Worm (Caenorhabditis elegans): ENCODE data around the gene F33D4.6.
A peak's percentile ranks its signal among the peaks of the same experiment; 100 is the strongest.

F33D4.6 gene

ce11 chrIV:7728402-7728963 is 10.7 kb upstream of the F33D4.6 start, which contains the start of gene sucg-1:
Gene sucg-1 (plus strand): TSS chrIV:7728913.
- TF ChIP-seq him-1 (tag; optimal IDR thresholded peaks at IDR 0.05) (no peak), dao-5 (tag; optimal IDR thresholded peaks at IDR 0.05) (no peak), W03F9.2 (tag; optimal IDR thresholded peaks at IDR 0.05) (no peak)

- TF ChIP-seq dao-5 (tag; optimal IDR thresholded peaks at IDR 0.05): no peak
- no peak for TF ChIP-seq W03F9.2 (tag; optimal IDR thresholded peaks at IDR 0.05)
- TF ChIP-seq him-1 (tag; optimal IDR thresholded peaks at IDR 0.05): no peak
Measured at ce11 chrIV:7727258-7727657, 9.4 kb upstream of the F33D4.6 start.

DNA sequence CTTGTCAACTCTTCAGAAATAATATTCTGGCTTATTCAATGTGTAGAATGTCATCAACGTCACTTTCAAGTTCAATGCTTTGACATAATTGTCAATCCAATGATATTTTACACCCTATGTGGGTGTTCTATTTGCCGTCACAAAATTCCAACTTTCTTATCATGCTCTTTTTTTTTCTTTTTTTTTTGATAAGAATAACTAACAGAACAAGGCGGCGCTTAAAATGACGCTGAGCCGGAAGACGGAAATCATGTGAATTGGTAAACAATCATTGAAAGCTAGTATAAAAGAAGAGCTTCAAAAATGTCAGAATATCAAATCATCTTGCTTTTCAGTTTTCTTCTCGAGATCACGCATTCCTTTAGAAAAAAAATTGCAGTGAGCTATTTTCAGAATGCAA is 8.5 kb upstream of the F33D4.6 start, which contains the start of gene C50F7.5:
C50F7.5 (plus strand) TSS at position 395 of the 400 bp plus-strand sequence.
- TF ChIP-seq W03F9.2 (tag; optimal IDR thresholded peaks at IDR 0.05) (no peak), him-1 (tag; optimal IDR thresholded peaks at IDR 0.05) (no peak), dao-5 (tag; optimal IDR thresholded peaks at IDR 0.05) (no peak)

- TF ChIP-seq him-1 (tag; optimal IDR thresholded peaks at IDR 0.05): no peak
- TF ChIP-seq W03F9.2 (tag; optimal IDR thresholded peaks at IDR 0.05): no peak
- no peak for TF ChIP-seq dao-5 (tag; optimal IDR thresholded peaks at IDR 0.05)
Measured at ce11 chrIV:7724912-7725311, 7.1 kb upstream of the F33D4.6 start.

- no peak for TF ChIP-seq him-1 (tag; optimal IDR thresholded peaks at IDR 0.05)
- no peak for TF ChIP-seq W03F9.2 (tag; optimal IDR thresholded peaks at IDR 0.05)
- TF ChIP-seq dao-5 (tag; optimal IDR thresholded peaks at IDR 0.05): no peak
Measured at ce11 chrIV:7723555-7723954, 5.7 kb upstream of the F33D4.6 start.

ce11 chrIV:7722806-7723205 is 5.0 kb upstream of the F33D4.6 start, which contains the start of gene C50F7.6:
Gene C50F7.6 (minus strand): TSS chrIV:7723199.
- no peak for TF ChIP-seq dao-5 (tag; optimal IDR thresholded peaks at IDR 0.05)
- no peak for TF ChIP-seq W03F9.2 (tag; optimal IDR thresholded peaks at IDR 0.05)
- no peak for TF ChIP-seq him-1 (tag; optimal IDR thresholded peaks at IDR 0.05)

DNA sequence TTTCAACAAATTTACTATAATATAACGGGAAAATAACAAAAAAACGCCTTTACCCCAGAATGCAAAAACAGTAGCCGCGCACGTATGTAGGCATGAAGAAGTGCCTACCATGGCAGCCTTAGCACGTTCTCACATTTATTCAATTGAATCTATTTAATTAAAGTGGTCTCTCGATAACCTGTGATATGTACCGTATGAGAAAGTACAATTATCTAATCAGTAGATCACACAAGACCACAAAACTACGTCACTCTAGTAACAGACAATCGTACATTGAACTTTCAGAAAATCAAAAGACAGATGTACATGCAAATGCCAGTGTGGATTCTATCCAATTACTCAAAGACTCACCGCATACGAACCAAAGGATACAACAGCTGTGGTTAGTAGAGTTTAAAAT is 5.6 kb downstream of the F33D4.6 start:
- TF ChIP-seq dao-5 (tag; optimal IDR thresholded peaks at IDR 0.05) (no peak), him-1 (tag; optimal IDR thresholded peaks at IDR 0.05) (no peak), W03F9.2 (tag; optimal IDR thresholded peaks at IDR 0.05) (no peak)

ce11 chrIV:7710824-7711223 is 7.0 kb downstream of the F33D4.6 start, which contains the start of gene nhr-8:
Gene nhr-8 (plus strand): TSS chrIV:7710983.
- no peak for TF ChIP-seq dao-5 (tag; optimal IDR thresholded peaks at IDR 0.05)
- TF ChIP-seq him-1 (tag; optimal IDR thresholded peaks at IDR 0.05): no peak
- no peak for TF ChIP-seq W03F9.2 (tag; optimal IDR thresholded peaks at IDR 0.05)

ce11 chrIV:7709701-7710100 is 8.1 kb downstream of the F33D4.6 start, which contains the start of the genes mrpl-1, emc-6 and mrps-24:
Gene mrpl-1 (minus strand): TSS chrIV:7709701.
Gene emc-6 (minus strand): TSS chrIV:7709736.
Gene mrps-24 (plus strand): TSS chrIV:7710045.
- TF ChIP-seq him-1 (tag; optimal IDR thresholded peaks at IDR 0.05): no peak
- peak; percentile 92 for TF ChIP-seq W03F9.2 (tag; optimal IDR thresholded peaks at IDR 0.05)
- no peak for TF ChIP-seq dao-5 (tag; optimal IDR thresholded peaks at IDR 0.05)

DNA sequence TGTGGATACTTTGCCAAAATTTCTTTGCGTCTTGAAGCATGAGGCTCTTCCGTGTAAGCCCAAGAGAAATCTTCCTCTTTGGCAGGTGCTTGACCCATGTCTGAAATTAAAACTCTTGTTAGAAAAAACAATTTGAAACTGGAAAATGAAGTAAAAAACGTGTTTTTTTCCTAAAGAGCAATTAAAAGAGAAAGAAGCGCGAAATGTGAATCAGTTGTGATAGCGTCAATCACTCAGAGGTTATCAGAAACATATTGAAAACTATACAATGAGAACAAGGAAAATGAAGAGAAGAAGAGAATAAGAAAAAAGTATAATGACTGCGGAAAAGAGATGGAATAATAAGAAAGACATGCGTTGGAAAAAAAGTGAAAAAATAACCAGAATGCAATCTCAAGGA is 11.0 kb downstream of the F33D4.6 start, which contains the start of gene F33D4.4:
F33D4.4 (minus strand) TSS at position 101 of the 400 bp plus-strand sequence.
- TF ChIP-seq dao-5 (tag; optimal IDR thresholded peaks at IDR 0.05): no peak
- no peak for TF ChIP-seq him-1 (tag; optimal IDR thresholded peaks at IDR 0.05)
- TF ChIP-seq W03F9.2 (tag; optimal IDR thresholded peaks at IDR 0.05): no peak

DNA sequence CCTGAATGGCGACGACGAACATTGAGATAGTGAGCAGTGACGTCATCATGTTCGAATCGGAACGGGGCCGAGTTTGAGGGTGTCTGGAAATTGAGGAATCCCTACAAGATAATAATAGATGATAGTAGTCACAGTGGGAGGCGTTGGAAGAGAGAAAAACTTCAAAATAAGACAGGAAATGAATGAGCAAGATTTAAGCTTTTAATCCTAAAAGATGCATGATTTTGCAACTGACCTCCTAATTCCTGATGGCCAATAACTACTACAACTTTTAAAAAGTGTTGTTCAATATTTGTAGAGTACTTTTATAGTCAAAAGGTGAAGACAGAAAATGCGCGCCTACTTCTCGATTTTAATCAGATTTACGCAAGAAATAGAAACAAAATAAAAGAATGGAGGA is 19.5 kb downstream of the F33D4.6 start, which contains the start of gene flp-13:
flp-13 (minus strand) TSS at position 101 of the 400 bp plus-strand sequence.
- TF ChIP-seq him-1 (tag; optimal IDR thresholded peaks at IDR 0.05): no peak
- TF ChIP-seq W03F9.2 (tag; optimal IDR thresholded peaks at IDR 0.05): no peak
- no peak for TF ChIP-seq dao-5 (tag; optimal IDR thresholded peaks at IDR 0.05)

ce11 chrIV:7692451-7692850 is 25.4 kb downstream of the F33D4.6 start:
- TF ChIP-seq W03F9.2 (tag; optimal IDR thresholded peaks at IDR 0.05): no peak
- no peak for TF ChIP-seq him-1 (tag; optimal IDR thresholded peaks at IDR 0.05)
- TF ChIP-seq dao-5 (tag; optimal IDR thresholded peaks at IDR 0.05): no peak

ce11 chrIV:7689326-7689725 is 28.5 kb downstream of the F33D4.6 start:
- TF ChIP-seq dao-5 (tag; optimal IDR thresholded peaks at IDR 0.05) (no peak), him-1 (tag; optimal IDR thresholded peaks at IDR 0.05) (no peak), W03F9.2 (tag; optimal IDR thresholded peaks at IDR 0.05) (no peak)

- TF ChIP-seq him-1 (tag; optimal IDR thresholded peaks at IDR 0.05) (no peak), dao-5 (tag; optimal IDR thresholded peaks at IDR 0.05) (no peak), W03F9.2 (tag; optimal IDR thresholded peaks at IDR 0.05) (no peak)
Measured at ce11 chrIV:7679120-7679519, 38.7 kb downstream of the F33D4.6 start.

DNA sequence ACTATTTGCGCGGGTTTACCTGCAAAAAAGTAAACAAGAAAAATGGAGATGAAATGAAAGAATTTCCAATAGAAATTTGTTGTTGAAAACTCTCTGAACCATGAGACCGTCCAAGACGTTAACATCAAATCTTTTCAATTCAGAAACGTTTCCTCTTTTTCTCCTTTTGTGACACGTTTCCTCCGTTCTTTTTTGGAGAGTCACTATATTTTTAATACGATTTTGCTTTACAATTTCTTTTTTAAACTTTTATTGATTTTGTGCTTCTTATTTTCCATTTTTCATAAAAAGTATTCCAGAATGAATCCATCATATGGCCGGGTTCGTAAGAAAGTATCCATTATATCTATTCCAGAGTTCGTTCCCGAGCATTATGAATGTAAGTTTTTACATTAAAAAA is 42.9 kb downstream of the F33D4.6 start, which contains the start of gene itr-1:
itr-1 (plus strand) TSS at position 301 of the 400 bp plus-strand sequence.
- no peak for TF ChIP-seq W03F9.2 (tag; optimal IDR thresholded peaks at IDR 0.05)
- no peak for TF ChIP-seq dao-5 (tag; optimal IDR thresholded peaks at IDR 0.05)
- TF ChIP-seq him-1 (tag; optimal IDR thresholded peaks at IDR 0.05): no peak
